Fruit fly (Drosophila melanogaster) Kc167 (cell line): Measurements from ENCODE around the gene orb2.

Experiments
- h ChIP-seq: fragments of >200 bp; optimal IDR thresholded peaks from 3 replicates; lab custom pipeline; 2018; ENCODE audit warnings: missing external identifiers
- insv ChIP-seq: fragments of >200 bp; optimal IDR thresholded peaks from 3 replicates; lab custom pipeline; 2018; ENCODE audit warnings: missing external identifiers
- ttk ChIP-seq: sonication (Bioruptor generic); optimal IDR thresholded peaks from 2 replicates; lab custom pipeline; 2017; ENCODE audit warnings: missing external identifiers

- TF ChIP-seq h (no peak), ttk (lab: Kevin White, UChicago) (no peak), insv (lab: Kevin White, UChicago) (no peak)
Observed at dm6 chr3L:8951507-8951906, 2.8 kb downstream of the orb2 start.
